Fruit fly (Drosophila melanogaster) whole organism: Measurements from ENCODE around the gene Syn.

Source experiments
- CG8478 ChIP-seq: fragments of >200 bp; optimal IDR thresholded peaks from 2 replicates; lab custom pipeline; 2018; ENCODE audit warnings: inconsistent platforms
- Dll ChIP-seq: fragments of >200 bp; optimal IDR thresholded peaks from 2 replicates; lab custom pipeline; 2017
- pan ChIP-seq: fragments of >200 bp; optimal IDR thresholded peaks from 2 replicates; lab custom pipeline; 2017
- usp ChIP-seq: fragments of >200 bp; optimal IDR thresholded peaks from 2 replicates; lab custom pipeline; 2017; ENCODE audit warnings: missing biosample characterization, missing genetic modification characterization, mixed read lengths

dm6 chr3R:10251218-10251617, 60.7 kb downstream of the Syn start, which contains the start of gene CG3999:
- no peak for TF ChIP-seq pan (lab: Kevin White, UChicago)
- no peak for TF ChIP-seq Dll (lab: Kevin White, UChicago)
- TF ChIP-seq CG8478 = no peak
- no peak for TF ChIP-seq usp (GFP tag; lab: Kevin White, UChicago)
